Fruit fly (Drosophila melanogaster) whole organism, embryonic: Measurements from ENCODE around the gene CG5639.
A peak's percentile ranks its signal among the peaks of the same experiment; 100 is the strongest.

Experiments
- BEAF-32 ChIP-seq: fragments of 200-800 bp; sonication (Bioruptor generic); optimal IDR thresholded peaks from 3 replicates; lab custom pipeline; 2017; ENCODE audit warnings: missing biosample characterization, missing genetic modification characterization, mild to moderate bottlenecking, moderate library complexity, missing genetic modification reagents
- CG10959 ChIP-seq: fragments of 200-800 bp; sonication (Bioruptor generic); IDR thresholded peaks from 2 replicates; pipeline ENCODE4 v1.3.6; 2022; ENCODE audit warnings: missing biosample characterization, missing genetic modification characterization
- CG12236 ChIP-seq: fragments of 200-800 bp; sonication (Bioruptor generic); optimal IDR thresholded peaks from 2 replicates; lab custom pipeline; 2016; ENCODE audit warnings: missing biosample characterization, missing genetic modification characterization
- CG12659 ChIP-seq: fragments of 200-800 bp; sonication (Bioruptor generic); optimal IDR thresholded peaks from 3 replicates; lab custom pipeline; 2017; ENCODE audit warnings: mild to moderate bottlenecking, missing biosample characterization, missing genetic modification reagents, missing genetic modification characterization
- CG14710 ChIP-seq: fragments of 200-800 bp; sonication (Bioruptor generic); optimal IDR thresholded peaks from 3 replicates; lab custom pipeline; 2019; ENCODE audit warnings: missing biosample characterization, mild to moderate bottlenecking, missing genetic modification characterization, moderate library complexity
- CG17359 ChIP-seq: fragments of 200-800 bp; sonication (Bioruptor generic); optimal IDR thresholded peaks from 3 replicates; lab custom pipeline; 2018; ENCODE audit warnings: missing biosample characterization, mild to moderate bottlenecking, missing genetic modification characterization, moderate library complexity
- CG18619 ChIP-seq: fragments of 200-800 bp; sonication (Bioruptor generic); optimal IDR thresholded peaks from 3 replicates; lab custom pipeline; 2017; ENCODE audit warnings: missing biosample characterization, mild to moderate bottlenecking, missing genetic modification characterization
- CG30431 ChIP-seq: fragments of 200-800 bp; sonication (Bioruptor generic); optimal IDR thresholded peaks from 2 replicates; lab custom pipeline; 2017; ENCODE audit warnings: missing biosample characterization, missing genetic modification characterization
- CG34422 ChIP-seq: fragments of 200-800 bp; sonication (Bioruptor generic); IDR thresholded peaks from 3 replicates; pipeline ENCODE4 v1.3.6; 2022; ENCODE audit warnings: missing biosample characterization, missing genetic modification characterization
- CG7839 ChIP-seq: fragments of 200-800 bp; sonication (Bioruptor generic); optimal IDR thresholded peaks from 3 replicates; lab custom pipeline; 2018; ENCODE audit warnings: missing biosample characterization, mild to moderate bottlenecking, missing genetic modification characterization, moderate library complexity
- CG9215 ChIP-seq: fragments of 200-800 bp; sonication (Bioruptor generic); IDR thresholded peaks from 2 replicates; pipeline ENCODE4 v1.3.6; 2022; ENCODE audit warnings: missing biosample characterization, missing genetic modification characterization
- Camta ChIP-seq: fragments of 200-800 bp; sonication (Bioruptor generic); optimal IDR thresholded peaks from 2 replicates; lab custom pipeline; 2016; ENCODE audit warnings: missing biosample characterization, missing genetic modification characterization
- CrebB ChIP-seq: fragments of 200-800 bp; sonication (Bioruptor generic); optimal IDR thresholded peaks from 3 replicates; lab custom pipeline; 2018; ENCODE audit warnings: missing biosample characterization, mild to moderate bottlenecking, missing genetic modification characterization
- D19B ChIP-seq: fragments of 200-800 bp; sonication (Bioruptor generic); optimal IDR thresholded peaks from 2 replicates; lab custom pipeline; 2017; ENCODE audit warnings: missing biosample characterization, mild to moderate bottlenecking, missing genetic modification characterization
- Dek ChIP-seq: fragments of 200-800 bp; sonication (Bioruptor generic); optimal IDR thresholded peaks from 3 replicates; lab custom pipeline; 2019; ENCODE audit warnings: missing biosample characterization, mild to moderate bottlenecking, missing genetic modification characterization, moderate library complexity
- Fer3 ChIP-seq: fragments of 200-800 bp; sonication (Bioruptor generic); optimal IDR thresholded peaks from 2 replicates; lab custom pipeline; 2018; ENCODE audit warnings: missing biosample characterization, mild to moderate bottlenecking, missing genetic modification characterization, moderate library complexity
- HLH54F ChIP-seq: fragments of 200-800 bp; sonication (Bioruptor generic); optimal IDR thresholded peaks from 3 replicates; lab custom pipeline; 2016; ENCODE audit warnings: missing biosample characterization, missing genetic modification characterization
- Hr3 ChIP-seq: fragments of 200-800 bp; sonication (Bioruptor generic); optimal IDR thresholded peaks from 3 replicates; lab custom pipeline; 2016; ENCODE audit warnings: missing biosample characterization, missing genetic modification characterization
- Hr78 ChIP-seq, 2 experiments: fragments of 200-800 bp in 1 of 2; fragments of >200 bp in 1 of 2; sonication (Bioruptor generic) in 1 of 2; optimal IDR thresholded peaks; 2 replicates each; lab custom pipeline; 2017 to 2019; ENCODE audit warnings: missing biosample characterization in 2 of 2, missing genetic modification characterization in 2 of 2, mild to moderate bottlenecking in 1 of 2, moderate library complexity in 1 of 2
- NFAT ChIP-seq: fragments of 200-800 bp; sonication (Bioruptor generic); IDR thresholded peaks from 2 replicates; pipeline ENCODE4 v1.3.6; 2022; ENCODE audit warnings: missing biosample characterization, missing genetic modification characterization
- Opbp ChIP-seq: fragments of 200-800 bp; sonication (Bioruptor generic); IDR thresholded peaks from 3 replicates; pipeline ENCODE4 v1.3.6; 2022; ENCODE audit warnings: missing biosample characterization, missing genetic modification characterization; ENCODE audit not compliant: partially characterized antibody
- Poxn ChIP-seq: fragments of 200-800 bp; sonication (Bioruptor generic); IDR thresholded peaks from 2 replicates; pipeline ENCODE4 v1.3.6; 2022; ENCODE audit warnings: missing biosample characterization, missing genetic modification characterization
- Rx ChIP-seq: fragments of 200-800 bp; sonication (Bioruptor generic); IDR thresholded peaks from 2 replicates; pipeline ENCODE4 v1.3.6; 2022; ENCODE audit warnings: missing biosample characterization, missing genetic modification characterization
- YL-1 ChIP-seq: fragments of 200-800 bp; sonication (Bioruptor generic); optimal IDR thresholded peaks from 3 replicates; lab custom pipeline; 2017; ENCODE audit warnings: missing biosample characterization, mild to moderate bottlenecking, missing genetic modification characterization
- ac ChIP-seq: fragments of 200-800 bp; sonication (Bioruptor generic); optimal IDR thresholded peaks from 3 replicates; lab custom pipeline; 2017; ENCODE audit warnings: missing biosample characterization, mild to moderate bottlenecking, missing genetic modification characterization
- ara ChIP-seq: fragments of 200-800 bp; sonication (Bioruptor generic); IDR thresholded peaks from 2 replicates; pipeline ENCODE4 v1.3.6; 2022; ENCODE audit warnings: missing biosample characterization, missing genetic modification characterization
- bab2 ChIP-seq: fragments of 200-800 bp; sonication (Bioruptor generic); optimal IDR thresholded peaks from 2 replicates; lab custom pipeline; 2016; ENCODE audit warnings: missing biosample characterization, missing genetic modification characterization
- cad ChIP-seq: fragments of >200 bp; optimal IDR thresholded peaks from 2 replicates; lab custom pipeline; 2017; ENCODE audit warnings: missing biosample characterization, missing genetic modification characterization
- chinmo ChIP-seq: fragments of 200-800 bp; sonication (Bioruptor generic); IDR thresholded peaks from 4 replicates; pipeline ENCODE4 v1.3.6; 2022; ENCODE audit warnings: missing biosample characterization, missing genetic modification characterization; ENCODE audit not compliant: partially characterized antibody
- danr ChIP-seq: fragments of 200-800 bp; sonication (Bioruptor generic); IDR thresholded peaks from 2 replicates; pipeline ENCODE4 v1.3.6; 2022; ENCODE audit warnings: missing biosample characterization, missing genetic modification characterization
- dm ChIP-seq: fragments of 200-800 bp; sonication (Bioruptor generic); optimal IDR thresholded peaks from 3 replicates; lab custom pipeline; 2016; ENCODE audit warnings: missing biosample characterization, missing genetic modification characterization
- dpn ChIP-seq, 2 experiments: fragments of 200-800 bp; sonication (Bioruptor generic); optimal IDR thresholded peaks; 3 replicates each; lab custom pipeline; 2016; ENCODE audit warnings: missing biosample characterization in 2 of 2, missing genetic modification characterization in 2 of 2
- en ChIP-seq: fragments of 200-800 bp; sonication (Bioruptor generic); optimal IDR thresholded peaks from 2 replicates; lab custom pipeline; 2016; ENCODE audit warnings: missing biosample characterization, missing genetic modification characterization
- ewg ChIP-seq: fragments of 200-800 bp; sonication (Bioruptor generic); optimal IDR thresholded peaks from 3 replicates; lab custom pipeline; 2017; ENCODE audit warnings: mild to moderate bottlenecking, missing biosample characterization, missing genetic modification reagents, missing genetic modification characterization
- gro ChIP-seq: fragments of 200-800 bp; sonication (Bioruptor generic); optimal IDR thresholded peaks from 2 replicates; lab custom pipeline; 2016; ENCODE audit warnings: missing biosample characterization, missing genetic modification characterization
- ind ChIP-seq: fragments of 200-800 bp; sonication (Bioruptor generic); optimal IDR thresholded peaks from 3 replicates; lab custom pipeline; 2016; ENCODE audit warnings: missing biosample characterization, missing genetic modification characterization
- insv ChIP-seq, 2 experiments: fragments of 200-800 bp; sonication (Bioruptor generic); optimal IDR thresholded peaks; 3 replicates each; lab custom pipeline; 2016 to 2018; ENCODE audit warnings: missing biosample characterization in 2 of 2, missing genetic modification characterization in 2 of 2
- kni ChIP-seq: fragments of 200-800 bp; sonication (Bioruptor generic); optimal IDR thresholded peaks from 3 replicates; lab custom pipeline; 2017; ENCODE audit warnings: mild to moderate bottlenecking, missing biosample characterization, missing genetic modification reagents, missing genetic modification characterization
- luna ChIP-seq: fragments of 200-800 bp; sonication (Bioruptor generic); optimal IDR thresholded peaks from 2 replicates; lab custom pipeline; 2016; ENCODE audit warnings: missing biosample characterization, missing genetic modification characterization
- maf-S ChIP-seq: fragments of 200-800 bp; sonication (Bioruptor generic); optimal IDR thresholded peaks from 2 replicates; lab custom pipeline; 2016; ENCODE audit warnings: missing biosample characterization, missing genetic modification characterization
- org-1 ChIP-seq: fragments of 200-800 bp; sonication (Bioruptor generic); optimal IDR thresholded peaks from 2 replicates; lab custom pipeline; 2017; ENCODE audit warnings: missing biosample characterization, missing genetic modification characterization
- peb ChIP-seq: fragments of 200-800 bp; sonication (Bioruptor generic); IDR thresholded peaks from 2 replicates; pipeline ENCODE4 v1.3.6; 2022; ENCODE audit warnings: missing biosample characterization, missing genetic modification characterization
- pum ChIP-seq: fragments of 200-800 bp; sonication (Bioruptor generic); optimal IDR thresholded peaks from 2 replicates; lab custom pipeline; 2016; ENCODE audit warnings: missing biosample characterization, missing genetic modification characterization
- pzg ChIP-seq: fragments of 200-800 bp; sonication (Bioruptor generic); optimal IDR thresholded peaks from 3 replicates; lab custom pipeline; 2018; ENCODE audit warnings: missing biosample characterization, mild to moderate bottlenecking, missing genetic modification characterization, moderate library complexity
- salm ChIP-seq: fragments of 200-800 bp; sonication (Bioruptor generic); optimal IDR thresholded peaks from 2 replicates; lab custom pipeline; 2018; ENCODE audit warnings: missing biosample characterization, mild to moderate bottlenecking, missing genetic modification characterization
- schlank ChIP-seq: fragments of 200-800 bp; sonication (Bioruptor generic); optimal IDR thresholded peaks from 2 replicates; lab custom pipeline; 2018; ENCODE audit warnings: missing biosample characterization, mild to moderate bottlenecking, missing genetic modification characterization
- trem ChIP-seq: fragments of 200-800 bp; optimal IDR thresholded peaks from 3 replicates; lab custom pipeline; 2019; ENCODE audit warnings: missing biosample characterization, mild to moderate bottlenecking, missing genetic modification characterization, moderate library complexity
- tup ChIP-seq: fragments of 200-800 bp; sonication (Bioruptor generic); optimal IDR thresholded peaks from 2 replicates; lab custom pipeline; 2016; ENCODE audit warnings: missing biosample characterization, mild to moderate bottlenecking, missing genetic modification characterization, moderate library complexity
- twi ChIP-seq: fragments of 200-800 bp; optimal IDR thresholded peaks from 2 replicates; lab custom pipeline; 2019; ENCODE audit warnings: missing biosample characterization, mild to moderate bottlenecking, missing genetic modification characterization, moderate library complexity
- vnd ChIP-seq: fragments of 200-800 bp; sonication (Bioruptor generic); IDR thresholded peaks from 3 replicates; pipeline ENCODE4 v1.3.6; 2022; ENCODE audit warnings: missing biosample characterization, missing genetic modification characterization; ENCODE audit not compliant: partially characterized antibody
- wdn ChIP-seq: fragments of 200-800 bp; sonication (Bioruptor generic); IDR thresholded peaks from 2 replicates; pipeline ENCODE4 v1.3.6; 2022; ENCODE audit warnings: missing biosample characterization, missing genetic modification characterization

Gene CG5639

DNA sequence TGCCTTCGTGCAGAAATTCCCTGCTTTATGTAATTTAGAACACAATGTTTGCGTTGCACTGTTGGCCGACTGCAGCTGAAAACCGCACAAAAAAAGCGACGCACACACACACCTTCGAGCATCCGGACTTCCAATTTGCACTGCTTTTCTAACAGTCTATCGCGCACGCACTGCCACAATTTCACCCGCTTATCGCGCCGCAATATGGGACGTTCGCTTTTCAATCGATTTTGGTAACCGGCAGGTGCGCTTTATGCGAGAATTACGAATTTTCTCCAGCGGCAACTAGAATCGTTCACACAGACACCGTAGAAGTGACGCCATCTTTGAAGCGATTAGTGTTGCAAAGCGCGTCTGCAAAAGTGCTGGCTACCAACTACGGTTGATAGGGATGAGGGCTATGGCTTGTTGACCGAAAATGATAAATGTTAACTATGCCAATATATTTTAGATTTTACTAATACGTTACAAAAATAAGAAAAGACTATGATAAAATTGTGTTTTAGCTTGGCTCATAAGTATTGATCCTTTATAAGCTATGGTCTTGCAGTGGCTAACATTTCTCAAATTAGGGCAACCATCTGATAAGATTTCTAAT lies 13.9 kb downstream of the CG5639 start, which contains the start of gene wdb (continued):
- TF ChIP-seq insv (GFP tag; optimal IDR thresholded peaks at IDR 0.05; lab: Kevin White, UChicago) (peak in 1 of 2 experiments; percentile 48), CG7839 (tag; lab: Kevin White, UChicago) (no peak), Fer3 (tag; lab: Kevin White, UChicago) (peak; percentile 65), CG9215 (GFP tag; lab: Robert Waterston, UW) (no peak), kni (no peak), dm (peak; percentile 1), BEAF-32 (GFP tag; lab: Kevin White, UChicago) (no peak), ewg (no peak), org-1 (GFP tag; lab: Kevin White, UChicago) (no peak), dpn (GFP tag; optimal IDR thresholded peaks at IDR 0.05; lab: Kevin White, UChicago) (peak; percentile 56), vnd (GFP tag; lab: Robert Waterston, UW) (no peak), danr (GFP tag; lab: Robert Waterston, UW) (no peak), Dek (tag; lab: Kevin White, UChicago) (peak; percentile 41), Hr78 (GFP tag; optimal IDR thresholded peaks at IDR 0.05; lab: Kevin White, UChicago) (no peak), Rx (GFP tag; lab: Robert Waterston, UW) (no peak), tup (GFP tag; lab: Kevin White, UChicago) (no peak), HLH54F (GFP tag; lab: Kevin White, UChicago) (peak; percentile 68), CG12659 (GFP tag; lab: Kevin White, UChicago) (no peak), schlank (tag; lab: Kevin White, UChicago) (peak; percentile 42), Hr3 (GFP tag; lab: Kevin White, UChicago) (peak; percentile 24), D19B (no peak), pzg (GFP tag; lab: Kevin White, UChicago) (peak; percentile 36), CG14710 (tag; lab: Kevin White, UChicago) (no peak), salm (no peak), pum (GFP tag; lab: Kevin White, UChicago) (peak; percentile 28), YL-1 (GFP tag; lab: Kevin White, UChicago) (peak; percentile 53), gro (GFP tag; lab: Kevin White, UChicago) (no peak), wdn (GFP tag; lab: Robert Waterston, UW) (no peak), CG12236 (GFP tag; lab: Kevin White, UChicago) (no peak), Camta (peak; percentile 0), ind (GFP tag; lab: Kevin White, UChicago) (peak; percentile 61), CG34422 (GFP tag; lab: Robert Waterston, UW) (no peak), en (peak; percentile 4), CG10959 (no peak), CG17359 (tag; lab: Kevin White, UChicago) (peak; percentile 20), CG30431 (GFP tag; lab: Kevin White, UChicago) (peak; percentile 24), luna (no peak), CrebB (no peak), NFAT (GFP tag; lab: Robert Waterston, UW) (no peak), trem (tag; lab: Kevin White, UChicago) (no peak), ara (no peak), ac (GFP tag; lab: Kevin White, UChicago) (no peak), Poxn (GFP tag; lab: Robert Waterston, UW) (no peak), peb (GFP tag; lab: Robert Waterston, UW) (no peak), chinmo (GFP tag; lab: Robert Waterston, UW) (no peak), Opbp (no peak), cad (GFP tag; lab: Kevin White, UChicago) (no peak), CG18619 (GFP tag; lab: Kevin White, UChicago) (peak; percentile 34), bab2 (GFP tag; lab: Kevin White, UChicago) (peak; percentile 46), maf-S (peak; percentile 44), twi (tag; lab: Kevin White, UChicago) (no peak)
